Fruit fly (Drosophila melanogaster): ENCODE results near the gene Usp47.

Gene Usp47

DNA sequence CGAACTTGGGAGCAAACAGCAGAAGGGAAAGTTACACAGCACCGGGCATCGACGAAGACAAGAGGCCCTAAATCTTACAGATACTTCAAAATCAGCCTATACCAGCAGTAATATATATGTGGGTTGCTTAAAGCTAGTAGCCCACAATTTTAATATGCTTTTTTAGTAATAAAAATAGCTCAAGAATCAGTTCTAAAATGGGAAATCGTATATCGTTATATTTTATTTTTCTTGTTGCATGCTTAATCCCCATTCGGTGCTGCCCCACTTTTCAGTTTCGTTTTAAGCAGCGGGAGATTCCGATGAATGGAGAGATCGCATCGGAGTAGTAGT is 55.3 kb downstream of the Usp47 start (continued):
- TF ChIP-seq Ets96B (tag; optimal IDR thresholded peaks at IDR 0.05) (peak; percentile 83), dac (GFP tag; optimal IDR thresholded peaks at IDR 0.05) (peak; percentile 72), Sox102F (GFP tag; optimal IDR thresholded peaks at IDR 0.05) (peak; percentile 49), fd85E (GFP tag; optimal IDR thresholded peaks at IDR 0.05) (peak; percentile 58), CG1621 (tag; optimal IDR thresholded peaks at IDR 0.05) (peak; percentile 70), lz (GFP tag; optimal IDR thresholded peaks at IDR 0.05) (peak; percentile 74), Sox15 (GFP tag; optimal IDR thresholded peaks at IDR 0.05) (peak; percentile 83), CG6276 (GFP tag; optimal IDR thresholded peaks at IDR 0.05) (peak; percentile 71), svp (GFP tag) (peak; percentile 82), net (GFP tag; optimal IDR thresholded peaks at IDR 0.05) (peak; percentile 71), Hr38 (GFP tag; optimal IDR thresholded peaks at IDR 0.05) (no peak), ss (GFP tag; optimal IDR thresholded peaks at IDR 0.05) (peak; percentile 71 to 84), OdsH (GFP tag; optimal IDR thresholded peaks at IDR 0.05) (peak; percentile 86), Smox (GFP tag; optimal IDR thresholded peaks at IDR 0.05) (no peak), Eip93F (GFP tag; optimal IDR thresholded peaks at IDR 0.05) (no peak), CG3032 (tag; optimal IDR thresholded peaks at IDR 0.05) (peak; percentile 84), CG31627 (GFP tag; optimal IDR thresholded peaks at IDR 0.05) (peak; percentile 61), CG6808 (GFP tag; optimal IDR thresholded peaks at IDR 0.05) (peak; percentile 86), acj6 (GFP tag; optimal IDR thresholded peaks at IDR 0.05) (peak; percentile 87), fd59A (GFP tag; optimal IDR thresholded peaks at IDR 0.05) (peak; percentile 82), CG10631 (GFP tag; optimal IDR thresholded peaks at IDR 0.05) (peak; percentile 83), esn (GFP tag; optimal IDR thresholded peaks at IDR 0.05) (peak; percentile 72)

- TF ChIP-seq CG16779 (tag; optimal IDR thresholded peaks at IDR 0.05) = no peak
- no peak for TF ChIP-seq fkh (GFP tag; optimal IDR thresholded peaks at IDR 0.05)
- TF ChIP-seq vri (GFP tag; optimal IDR thresholded peaks at IDR 0.05) = peak; percentile 29
Observed at dm6 chr3L:5808540-5809200, 55.9 kb downstream of the Usp47 start.

- TF ChIP-seq pdm3 (GFP tag; optimal IDR thresholded peaks at IDR 0.05) (no peak), fd85E (GFP tag; optimal IDR thresholded peaks at IDR 0.05) (no peak), CG15336 (GFP tag; IDR thresholded peaks at IDR 0.05) (no peak), Blimp-1 (GFP tag; optimal IDR thresholded peaks at IDR 0.05) (no peak), CG6276 (GFP tag; optimal IDR thresholded peaks at IDR 0.05) (no peak), Met (GFP tag; optimal IDR thresholded peaks at IDR 0.05) (peak; percentile 20)
Observed at dm6 chr3L:5809201-5809584, 56.4 kb downstream of the Usp47 start.

dm6 chr3L:5809642-5810279 is 57.0 kb downstream of the Usp47 start:
- TF ChIP-seq CG6854 (GFP tag; optimal IDR thresholded peaks at IDR 0.05) (no peak), Sox102F (GFP tag; optimal IDR thresholded peaks at IDR 0.05) (no peak), CG16779 (tag; optimal IDR thresholded peaks at IDR 0.05) (no peak), CG10669 (GFP tag; optimal IDR thresholded peaks at IDR 0.05) (no peak), CG11902 (GFP tag; optimal IDR thresholded peaks at IDR 0.05) (no peak), CG6276 (GFP tag; optimal IDR thresholded peaks at IDR 0.05) (no peak), OdsH (GFP tag; optimal IDR thresholded peaks at IDR 0.05) (no peak), CG7368 (GFP tag; optimal IDR thresholded peaks at IDR 0.05) (no peak), CG6163 (GFP tag; IDR thresholded peaks at IDR 0.05) (0 out of 3 replicates have a peak, but pooled peaks have one; percentile 11), CG9139 (GFP tag; optimal IDR thresholded peaks at IDR 0.05) (no peak), achi (GFP tag; optimal IDR thresholded peaks at IDR 0.05) (no peak), eg (GFP tag; IDR thresholded peaks at IDR 0.05) (no peak), Ets96B (tag; optimal IDR thresholded peaks at IDR 0.05) (no peak), CG11294 (GFP tag; IDR thresholded peaks at IDR 0.05) (no peak), dsx (GFP tag; optimal IDR thresholded peaks at IDR 0.05; ENCODE audit: poor library complexity, severe bottlenecking) (no peak), vri (GFP tag; optimal IDR thresholded peaks at IDR 0.05) (peak; percentile 33), net (GFP tag; optimal IDR thresholded peaks at IDR 0.05) (no peak), Eip93F (GFP tag; optimal IDR thresholded peaks at IDR 0.05) (no peak), lz (GFP tag; optimal IDR thresholded peaks at IDR 0.05) (no peak), Eip78C (GFP tag) (peak; percentile 0), CG15336 (GFP tag; IDR thresholded peaks at IDR 0.05) (no peak), salr (GFP tag; optimal IDR thresholded peaks at IDR 0.05) (no peak), Sox14 (GFP tag; optimal IDR thresholded peaks at IDR 0.05) (peak; percentile 40), svp (GFP tag) (peak; percentile 55), Smox (GFP tag; optimal IDR thresholded peaks at IDR 0.05) (no peak), Hr38 (GFP tag; optimal IDR thresholded peaks at IDR 0.05) (no peak), CG4318 (GFP tag; optimal IDR thresholded peaks at IDR 0.05) (no peak), CG3032 (tag; optimal IDR thresholded peaks at IDR 0.05) (no peak)

Measured in whole organism, prepupa.